Worm (Caenorhabditis elegans) whole organism, young adult: ENCODE measurements around the gene C48D1.9.

Source experiments
- F33H1.4 ChIP-seq: fragments of 200-800 bp; sonication (Bioruptor generic); IDR thresholded peaks from 2 replicates; pipeline ENCODE4 v1.3.6; 2022; ENCODE audit warnings: missing genetic modification reagents, missing genetic modification characterization, missing compliant biosample characterization
- F55B11.4 ChIP-seq: sonication (generic microtip); optimal IDR thresholded peaks from 2 replicates; lab custom pipeline; 2016; ENCODE audit warnings: missing compliant biosample characterization, missing genetic modification characterization, borderline replicate concordance; ENCODE audit not compliant: insufficient read depth
- Y53F4B.3 ChIP-seq: fragments of 200-800 bp; sonication (Bioruptor generic); IDR thresholded peaks from 2 replicates; pipeline ENCODE4 v1.3.6; 2022; ENCODE audit warnings: missing genetic modification reagents, missing genetic modification characterization, missing compliant biosample characterization
- Y79H2A.3 ChIP-seq: fragments of 200-800 bp; sonication (Bioruptor generic); conservative IDR thresholded peaks from 2 replicates; pipeline ENCODE4 v1.3.6; 2022; ENCODE audit warnings: missing genetic modification reagents, missing genetic modification characterization, missing compliant biosample characterization
- akir-1 ChIP-seq: fragments of 200-800 bp; sonication (Bioruptor generic); optimal IDR thresholded peaks from 2 replicates; lab custom pipeline; 2018; ENCODE audit warnings: mild to moderate bottlenecking, missing genetic modification characterization, moderate library complexity, missing compliant biosample characterization
- aptf-2 ChIP-seq: fragments of 200-800 bp; sonication (Bioruptor generic); conservative IDR thresholded peaks from 2 replicates; pipeline ENCODE4 v1.3.6; 2022; ENCODE audit warnings: missing genetic modification reagents, missing genetic modification characterization, missing compliant biosample characterization
- attf-3 ChIP-seq: fragments of 200-800 bp; sonication (Bioruptor generic); conservative IDR thresholded peaks from 2 replicates; pipeline ENCODE4 v1.3.6; 2022; ENCODE audit warnings: missing genetic modification reagents, missing genetic modification characterization, missing compliant biosample characterization
- ccch-3 ChIP-seq: fragments of 200-800 bp; sonication (Bioruptor generic); optimal IDR thresholded peaks from 2 replicates; lab custom pipeline; 2018; ENCODE audit warnings: mild to moderate bottlenecking, missing genetic modification characterization, missing compliant biosample characterization
- cebp-1 ChIP-seq, 2 experiments: fragments of 200-800 bp in 1 of 2; sonication (Bioruptor generic) in 1 of 2; sonication (generic microtip) in 1 of 2; IDR thresholded peaks in 1 of 2; optimal IDR thresholded peaks in 1 of 2; 2 replicates each; pipeline versions ENCODE4 v1.3.6 to Lab custom; 2017 to 2022; ENCODE audit warnings: missing compliant biosample characterization in 2 of 2, missing genetic modification characterization in 2 of 2, mild to moderate bottlenecking in 1 of 2, missing genetic modification reagents in 1 of 2, moderate library complexity in 1 of 2
- cebp-2 ChIP-seq: fragments of 200-800 bp; sonication (Bioruptor generic); IDR thresholded peaks from 2 replicates; pipeline ENCODE4 v1.3.6; 2022; ENCODE audit warnings: missing genetic modification characterization, missing compliant biosample characterization
- ceh-58 ChIP-seq: fragments of 200-800 bp; sonication (Bioruptor generic); IDR thresholded peaks from 2 replicates; pipeline ENCODE4 v1.3.6; 2022; ENCODE audit warnings: missing genetic modification characterization, missing compliant biosample characterization
- ceh-91 ChIP-seq: fragments of 200-800 bp; sonication (Bioruptor generic); IDR thresholded peaks from 2 replicates; pipeline ENCODE4 v1.3.6; 2022; ENCODE audit warnings: missing genetic modification reagents, missing genetic modification characterization, missing compliant biosample characterization
- egl-44 ChIP-seq: fragments of 200-800 bp; sonication (Bioruptor generic); IDR thresholded peaks from 2 replicates; pipeline ENCODE4 v1.3.6; 2022; ENCODE audit warnings: missing genetic modification reagents, missing genetic modification characterization, missing compliant biosample characterization
- fkh-3 ChIP-seq: sonication (generic microtip); optimal IDR thresholded peaks from 2 replicates; lab custom pipeline; 2016; ENCODE audit warnings: mild to moderate bottlenecking, missing genetic modification characterization, missing compliant biosample characterization
- gei-17 ChIP-seq: fragments of 200-800 bp; sonication (Bioruptor generic); optimal IDR thresholded peaks from 2 replicates; lab custom pipeline; 2018; ENCODE audit warnings: mild to moderate bottlenecking, missing genetic modification characterization, missing compliant biosample characterization
- hlh-26 ChIP-seq: fragments of 200-800 bp; sonication (Bioruptor generic); conservative IDR thresholded peaks from 2 replicates; pipeline ENCODE4 v1.3.6; 2022; ENCODE audit warnings: missing genetic modification reagents, missing genetic modification characterization, missing compliant biosample characterization
- hmg-1.2 ChIP-seq: fragments of 200-800 bp; sonication (Bioruptor generic); IDR thresholded peaks from 2 replicates; pipeline ENCODE4 v1.3.6; 2022; ENCODE audit warnings: missing genetic modification reagents, missing genetic modification characterization, missing compliant biosample characterization
- hrde-1 ChIP-seq: sonication (generic microtip); optimal IDR thresholded peaks from 2 replicates; lab custom pipeline; 2016; ENCODE audit warnings: missing genetic modification characterization, mild to moderate bottlenecking, missing compliant biosample characterization, moderate library complexity, missing genotype, missing genetic modification reagents, borderline replicate concordance
- let-526 ChIP-seq: fragments of 200-800 bp; sonication (Bioruptor generic); IDR thresholded peaks from 2 replicates; pipeline ENCODE4 v1.3.6; 2022; ENCODE audit warnings: missing genetic modification reagents, missing genetic modification characterization, missing compliant biosample characterization
- lir-1 ChIP-seq: fragments of 200-800 bp; sonication (Bioruptor generic); conservative IDR thresholded peaks from 2 replicates; pipeline ENCODE4 v1.3.6; 2022; ENCODE audit warnings: missing genetic modification reagents, missing genetic modification characterization, missing compliant biosample characterization
- madf-3 ChIP-seq: fragments of 200-800 bp; sonication (Bioruptor generic); IDR thresholded peaks from 2 replicates; pipeline ENCODE4 v1.3.6; 2022; ENCODE audit warnings: missing genetic modification reagents, missing genetic modification characterization, missing compliant biosample characterization
- madf-6 ChIP-seq: fragments of 200-800 bp; sonication (Bioruptor generic); IDR thresholded peaks from 2 replicates; pipeline ENCODE4 v1.3.6; 2022; ENCODE audit warnings: missing genetic modification reagents, missing genetic modification characterization, missing compliant biosample characterization
- madf-8 ChIP-seq: fragments of 200-800 bp; sonication (Bioruptor generic); conservative IDR thresholded peaks from 2 replicates; pipeline ENCODE4 v1.3.6; 2022; ENCODE audit warnings: missing genetic modification reagents, missing genetic modification characterization, missing compliant biosample characterization
- mcd-1 ChIP-seq: fragments of 200-800 bp; sonication (Bioruptor generic); IDR thresholded peaks from 2 replicates; pipeline ENCODE4 v1.3.6; 2022; ENCODE audit warnings: missing genetic modification reagents, missing genetic modification characterization, missing compliant biosample characterization
- mes-4 ChIP-seq: sonication (generic microtip); optimal IDR thresholded peaks from 2 replicates; lab custom pipeline; 2016; ENCODE audit warnings: missing genotype, missing genetic modification characterization, missing compliant biosample characterization
- nhr-120 ChIP-seq: fragments of 200-800 bp; sonication (Bioruptor generic); IDR thresholded peaks from 2 replicates; pipeline ENCODE4 v1.3.6; 2022; ENCODE audit warnings: missing genetic modification characterization, missing compliant biosample characterization
- nhr-27 ChIP-seq: fragments of 200-800 bp; sonication (Bioruptor generic); optimal IDR thresholded peaks from 2 replicates; lab custom pipeline; 2018; ENCODE audit warnings: mild to moderate bottlenecking, missing genetic modification characterization, moderate library complexity, missing compliant biosample characterization
- nhr-80 ChIP-seq: sonication (generic microtip); optimal IDR thresholded peaks from 2 replicates; lab custom pipeline; 2016; ENCODE audit warnings: missing genetic modification characterization, missing compliant biosample characterization
- rec-8 ChIP-seq, 2 experiments: sonication (generic microtip); optimal IDR thresholded peaks; 2 replicates each; lab custom pipeline; 2016; ENCODE audit warnings: mild to moderate bottlenecking in 2 of 2, missing genetic modification characterization in 2 of 2, missing genetic modification reagents in 2 of 2, missing genotype in 2 of 2, missing biosample characterization in 1 of 2, missing compliant biosample characterization in 1 of 2, moderate library complexity in 1 of 2
- rpc-1 ChIP-seq, 2 experiments: fragments of 150-350 bp in 1 of 2; sonication (generic microtip) in 1 of 2; optimal IDR thresholded peaks; 2 replicates each; lab custom pipeline; 2014 to 2018; ENCODE audit warnings: missing biosample characterization in 1 of 2, missing genetic modification characterization in 1 of 2, missing genetic modification reagents in 1 of 2, missing genotype in 1 of 2
- sdz-38 ChIP-seq: sonication (generic microtip); optimal IDR thresholded peaks from 2 replicates; lab custom pipeline; 2016; ENCODE audit warnings: missing genotype, missing genetic modification characterization, missing compliant biosample characterization
- sea-2 ChIP-seq: fragments of 200-800 bp; sonication (Bioruptor generic); IDR thresholded peaks from 2 replicates; pipeline ENCODE4 v1.3.6; 2022; ENCODE audit warnings: missing genetic modification characterization, missing compliant biosample characterization
- snpc-1.3 ChIP-seq: sonication (generic microtip); optimal IDR thresholded peaks from 2 replicates; lab custom pipeline; 2017; ENCODE audit warnings: missing genetic modification characterization, mild to moderate bottlenecking, missing compliant biosample characterization, antibody characterized with exemption, moderate library complexity, missing genotype, missing genetic modification reagents; ENCODE audit not compliant: insufficient read depth
- snpc-4 ChIP-seq, 5 experiments: fragments of 150-350 bp in 1 of 5; sonication (generic microtip) in 4 of 5; optimal IDR thresholded peaks; 2 replicates each; lab custom pipeline; 2014 to 2018; ENCODE audit warnings: missing genetic modification characterization in 5 of 5, missing biosample characterization in 3 of 5, antibody characterized with exemption in 2 of 5, mild to moderate bottlenecking in 2 of 5, missing compliant biosample characterization in 2 of 5, missing genotype in 2 of 5, moderate library complexity in 2 of 5, missing genetic modification reagents in 1 of 5
- somi-1 ChIP-seq: fragments of 200-800 bp; sonication (Bioruptor generic); optimal IDR thresholded peaks from 2 replicates; lab custom pipeline; 2018; ENCODE audit warnings: mild to moderate bottlenecking, missing genetic modification characterization, missing compliant biosample characterization
- tbp1 ChIP-seq: fragments of 200-800 bp; sonication (Bioruptor generic); optimal IDR thresholded peaks from 2 replicates; lab custom pipeline; 2018; ENCODE audit warnings: mild to moderate bottlenecking, missing genetic modification characterization, missing compliant biosample characterization
- tlf-1 ChIP-seq: fragments of 200-800 bp; sonication (Bioruptor generic); optimal IDR thresholded peaks from 2 replicates; lab custom pipeline; 2018; ENCODE audit warnings: mild to moderate bottlenecking, missing genetic modification characterization, missing compliant biosample characterization
- zfh-2 ChIP-seq: fragments of 200-800 bp; sonication (Bioruptor generic); conservative IDR thresholded peaks from 2 replicates; pipeline ENCODE4 v1.3.6; 2022; ENCODE audit warnings: missing genetic modification reagents, missing genetic modification characterization, missing compliant biosample characterization
- ztf-18 ChIP-seq: sonication (generic microtip); optimal IDR thresholded peaks from 2 replicates; lab custom pipeline; 2016; ENCODE audit warnings: missing genotype, mild to moderate bottlenecking, missing genetic modification characterization, missing compliant biosample characterization
- ztf-22 ChIP-seq: fragments of 200-800 bp; sonication (Bioruptor generic); optimal IDR thresholded peaks from 2 replicates; lab custom pipeline; 2018; ENCODE audit warnings: mild to moderate bottlenecking, missing genetic modification characterization, moderate library complexity, missing compliant biosample characterization

C48D1.9 gene

ce11 chrIV:13180723-13181122 lies 28.7 kb downstream of the C48D1.9 start, which contains the start of gene F58D2.3:
Gene F58D2.3 (minus strand): TSS chrIV:13180823.
- TF ChIP-seq hlh-26 (no peak), F55B11.4 (tag; lab: Kevin White, UChicago) (no peak), Y79H2A.3 (GFP tag; lab: Robert Waterston, UW) (no peak), ceh-91 (GFP tag; lab: Robert Waterston, UW) (no peak), ztf-18 (tag; lab: Kevin White, UChicago) (no peak), F33H1.4 (GFP tag; lab: Robert Waterston, UW) (no peak), sdz-38 (tag; lab: Kevin White, UChicago) (no peak), mcd-1 (GFP tag; lab: Robert Waterston, UW) (no peak)
- TF ChIP-seq, all 124 proteins: peak for 0

DNA sequence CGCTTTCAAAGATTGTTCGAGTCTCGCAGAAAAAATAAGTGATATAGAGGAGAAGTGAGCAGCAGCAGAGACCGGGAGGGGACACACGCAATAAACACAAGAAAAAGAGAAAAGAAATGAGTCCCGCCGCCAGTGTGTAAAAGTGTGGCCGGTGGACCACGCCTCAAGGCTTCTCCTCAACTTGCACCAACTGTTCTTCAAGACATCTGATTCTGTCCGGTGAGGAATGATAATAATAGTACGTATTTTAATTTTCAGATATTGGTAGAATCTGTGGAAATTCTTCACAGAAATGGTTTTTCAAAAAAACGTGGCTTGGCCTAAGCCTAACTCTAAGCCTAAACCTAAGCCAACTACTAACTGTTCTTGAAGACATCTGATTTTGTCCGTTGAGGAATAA lies 30.2 kb downstream of the C48D1.9 start, which contains the start of gene lev-1:
Gene lev-1, minus strand, starts transcription at position 101 of the 400 bp plus-strand sequence.
- TF ChIP-seq ceh-58 (GFP tag; lab: Robert Waterston, UW) (no peak), ztf-22 (GFP tag; lab: Kevin White, UChicago) (no peak), attf-3 (no peak), egl-44 (no peak)

- TF ChIP-seq sea-2 (no peak), akir-1 (no peak), gei-17 (GFP tag; lab: Kevin White, UChicago) (no peak), attf-3 (no peak), aptf-2 (GFP tag; lab: Robert Waterston, UW) (no peak), rec-8 (tag; optimal IDR thresholded peaks at IDR 0.05; lab: Kevin White, UChicago) (no peak), Y79H2A.3 (GFP tag; lab: Robert Waterston, UW) (no peak), hmg-1.2 (GFP tag; lab: Robert Waterston, UW) (no peak), tbp1 (GFP tag; lab: Kevin White, UChicago) (no peak), tlf-1 (GFP tag; lab: Kevin White, UChicago) (no peak), Y53F4B.3 (no peak), rpc-1 (optimal IDR thresholded peaks at IDR 0.05; lab: Kevin White, UChicago) (no peak), rpc-1 (tag; optimal IDR thresholded peaks at IDR 0.05; lab: Kevin White, UChicago) (no peak), madf-6 (GFP tag; lab: Robert Waterston, UW) (no peak), madf-3 (no peak)
- TF ChIP-seq, all 124 proteins: peak for 0
These were observed 36.1 kb downstream of the C48D1.9 start for ce11 chrIV:13173359-13173758.

- no peak for TF ChIP-seq nhr-27
- TF ChIP-seq snpc-4 (GFP tag; optimal IDR thresholded peaks at IDR 0.05; lab: Kevin White, UChicago), result no peak
- no peak for TF ChIP-seq snpc-4 (tag; optimal IDR thresholded peaks at IDR 0.05; lab: Kevin White, UChicago)
- TF ChIP-seq snpc-1.3, result no peak
- no peak for TF ChIP-seq zfh-2
- no peak for TF ChIP-seq lir-1 (GFP tag; lab: Robert Waterston, UW)
- no peak for TF ChIP-seq nhr-120
- no peak for TF ChIP-seq hrde-1 (tag; lab: Kevin White, UChicago)
- no peak for TF ChIP-seq somi-1 (GFP tag; lab: Kevin White, UChicago)
- TF ChIP-seq madf-8 (GFP tag; lab: Robert Waterston, UW), result no peak
- TF ChIP-seq ccch-3 (GFP tag; lab: Kevin White, UChicago), result no peak
- TF ChIP-seq F55B11.4 (tag; lab: Kevin White, UChicago), result no peak
- no peak for TF ChIP-seq cebp-2 (GFP tag; lab: Robert Waterston, UW)
- no peak for TF ChIP-seq aptf-2 (GFP tag; lab: Robert Waterston, UW)
- no peak for TF ChIP-seq cebp-1 (GFP tag; IDR thresholded peaks at IDR 0.05; lab: Robert Waterston, UW)
- no peak for TF ChIP-seq cebp-1 (tag; optimal IDR thresholded peaks at IDR 0.05; lab: Kevin White, UChicago)
- TF ChIP-seq mes-4, result no peak
- no peak for TF ChIP-seq nhr-80 (tag; lab: Kevin White, UChicago)
- no peak for TF ChIP-seq ceh-91 (GFP tag; lab: Robert Waterston, UW)
- TF ChIP-seq let-526 (GFP tag; lab: Robert Waterston, UW), result no peak
- no peak for TF ChIP-seq fkh-3
These were observed 39.2 kb downstream of the C48D1.9 start, which contains the start of gene nas-14 for ce11 chrIV:13170241-13170640. Gene nas-14 (plus strand): TSS chrIV:13170541.
